Worm (Caenorhabditis elegans): ENCODE measurements around the gene emg-1.

- TF ChIP-seq tbx-11 (GFP tag; IDR thresholded peaks at IDR 0.05) (no peak), ama-1 (optimal IDR thresholded peaks at IDR 0.05) (no peak), hmg-4 (GFP tag; optimal IDR thresholded peaks at IDR 0.05) (no peak), pes-1 (GFP tag; IDR thresholded peaks at IDR 0.05) (no peak)
Measured at ce11 chrIII:10633403-10633674, 16.0 kb upstream of the emg-1 start, which contains the start of gene Y39A1A.9.

Data from whole organism, early embryonic.